Worm (Caenorhabditis elegans) whole organism, L2 larva: ENCODE measurements around the gene tre-3.

Experiments
- elt-3 ChIP-seq: sonication (generic microtip); optimal IDR thresholded peaks from 2 replicates; lab custom pipeline; 2017; ENCODE audit warnings: missing biosample characterization, missing genetic modification characterization
- lin-39 ChIP-seq: fragments of 150-350 bp; optimal IDR thresholded peaks from 2 replicates; lab custom pipeline; 2014; ENCODE audit warnings: missing biosample characterization, missing genetic modification reagents, missing genetic modification characterization
- mdl-1 ChIP-seq, 2 experiments: fragments of 150-350 bp in 1 of 2; sonication (generic microtip) in 1 of 2; optimal IDR thresholded peaks; 2 replicates each; lab custom pipeline; 2017; ENCODE audit warnings: missing biosample characterization in 2 of 2, missing genetic modification characterization in 2 of 2
- nhr-237 ChIP-seq: fragments of 150-350 bp; optimal IDR thresholded peaks from 2 replicates; lab custom pipeline; 2014; ENCODE audit warnings: missing biosample characterization, missing genetic modification characterization
- nhr-25 ChIP-seq: fragments of 150-350 bp; sonication (generic microtip); optimal IDR thresholded peaks from 3 replicates; lab custom pipeline; 2014; ENCODE audit warnings: missing biosample characterization, missing genetic modification characterization
- sma-3 ChIP-seq: sonication (generic microtip); optimal IDR thresholded peaks from 2 replicates; lab custom pipeline; 2016; ENCODE audit warnings: missing genetic modification reagents, missing genetic modification characterization, missing compliant biosample characterization
- ztf-4 ChIP-seq: fragments of 150-350 bp; optimal IDR thresholded peaks from 2 replicates; lab custom pipeline; 2014; ENCODE audit warnings: missing biosample characterization, missing genetic modification characterization

- TF ChIP-seq mdl-1 (tag; optimal IDR thresholded peaks at IDR 0.05; lab: Kevin White, UChicago) (no peak), lin-39 (tag; lab: Kevin White, UChicago) (no peak), nhr-25 (tag; lab: Kevin White, UChicago) (no peak), ztf-4 (tag; lab: Kevin White, UChicago) (no peak), nhr-237 (tag; lab: Kevin White, UChicago) (no peak), sma-3 (GFP tag; lab: Kevin White, UChicago) (no peak), elt-3 (tag; lab: Kevin White, UChicago) (no peak)
These were observed 9.3 kb downstream of the tre-3 start for ce11 chrV:11706353-11706752.
